Worm (Caenorhabditis elegans) whole organism, L2 larva: ENCODE measurements around the gene dph-7.

Experiments used
- ama-1 ChIP-seq: fragments of 150-350 bp; optimal IDR thresholded peaks from 2 replicates; lab custom pipeline; 2018; ENCODE audit warnings: inconsistent platforms
- dmd-4 ChIP-seq: sonication (generic microtip); optimal IDR thresholded peaks from 2 replicates; lab custom pipeline; 2017; ENCODE audit warnings: missing biosample characterization, missing genetic modification characterization
- lin-11 ChIP-seq: fragments of 150-350 bp; sonication (generic microtip); optimal IDR thresholded peaks from 2 replicates; lab custom pipeline; 2014; ENCODE audit warnings: missing biosample characterization, missing genetic modification characterization, inconsistent platforms, mixed read lengths
- lin-13 ChIP-seq: fragments of 150-350 bp; optimal IDR thresholded peaks from 2 replicates; lab custom pipeline; 2014; ENCODE audit warnings: missing biosample characterization, missing genetic modification reagents, missing genetic modification characterization
- lin-39 ChIP-seq: fragments of 150-350 bp; optimal IDR thresholded peaks from 2 replicates; lab custom pipeline; 2014; ENCODE audit warnings: missing biosample characterization, missing genetic modification reagents, missing genetic modification characterization
- nhr-10 ChIP-seq: sonication (generic microtip); optimal IDR thresholded peaks from 2 replicates; lab custom pipeline; 2017; ENCODE audit warnings: missing biosample characterization, missing genetic modification characterization
- nhr-237 ChIP-seq: fragments of 150-350 bp; optimal IDR thresholded peaks from 2 replicates; lab custom pipeline; 2014; ENCODE audit warnings: missing biosample characterization, missing genetic modification characterization
- nhr-6 ChIP-seq: fragments of 150-350 bp; optimal IDR thresholded peaks from 2 replicates; lab custom pipeline; 2014; ENCODE audit warnings: missing biosample characterization, missing genetic modification characterization

ce11 chrIII:13324739-13325138 lies 9.8 kb downstream of the dph-7 start, which contains the start of gene F53A2.1:
- no peak for TF ChIP-seq nhr-237 (tag; lab: Kevin White, UChicago)
- no peak for TF ChIP-seq nhr-6 (tag; lab: Kevin White, UChicago)
- TF ChIP-seq lin-13 (GFP tag; lab: Kevin White, UChicago) = no peak
- TF ChIP-seq dmd-4 (tag; lab: Kevin White, UChicago) = no peak
- no peak for TF ChIP-seq nhr-10 (tag; lab: Kevin White, UChicago)
- no peak for TF ChIP-seq ama-1 (lab: Kevin White, UChicago)
- no peak for TF ChIP-seq lin-11 (tag; lab: Kevin White, UChicago)
- TF ChIP-seq lin-39 (tag; lab: Kevin White, UChicago) = no peak
